Fruit fly (Drosophila melanogaster) whole organism, embryonic: ENCODE results near the gene CG11980.

ENCODE experiments used
- Atf-2 ChIP-seq: fragments of 200-800 bp; sonication (Bioruptor generic); optimal IDR thresholded peaks from 2 replicates; lab custom pipeline; 2016; ENCODE audit warnings: missing biosample characterization, missing genetic modification characterization
- Atf3 ChIP-seq: fragments of 200-800 bp; sonication (Bioruptor generic); optimal IDR thresholded peaks from 3 replicates; lab custom pipeline; 2016; ENCODE audit warnings: missing biosample characterization, missing genetic modification characterization
- CG11456 ChIP-seq: fragments of 200-800 bp; sonication (Bioruptor generic); IDR thresholded peaks from 3 replicates; pipeline ENCODE4 v1.3.6; 2022; ENCODE audit warnings: missing biosample characterization, missing genetic modification characterization
- CG12219 ChIP-seq: fragments of 200-800 bp; sonication (Bioruptor generic); optimal IDR thresholded peaks from 3 replicates; lab custom pipeline; 2018; ENCODE audit warnings: missing biosample characterization, mild to moderate bottlenecking, missing genetic modification characterization
- CG12942 ChIP-seq: fragments of 200-800 bp; sonication (Bioruptor generic); optimal IDR thresholded peaks from 3 replicates; lab custom pipeline; 2016; ENCODE audit warnings: missing biosample characterization, missing genetic modification characterization
- CG13775 ChIP-seq: fragments of 200-800 bp; sonication (Bioruptor generic); optimal IDR thresholded peaks from 3 replicates; lab custom pipeline; 2017; ENCODE audit warnings: missing biosample characterization, mild to moderate bottlenecking, missing genetic modification characterization
- CG15011 ChIP-seq: fragments of 200-800 bp; sonication (Bioruptor generic); optimal IDR thresholded peaks from 3 replicates; lab custom pipeline; 2018; ENCODE audit warnings: missing biosample characterization, mild to moderate bottlenecking, missing genetic modification characterization
- CG1647 ChIP-seq: fragments of 200-800 bp; sonication (Bioruptor generic); optimal IDR thresholded peaks from 3 replicates; lab custom pipeline; 2016; ENCODE audit warnings: missing biosample characterization, missing genetic modification characterization
- CG16815 ChIP-seq: fragments of 200-800 bp; sonication (Bioruptor generic); optimal IDR thresholded peaks from 3 replicates; lab custom pipeline; 2017; ENCODE audit warnings: missing biosample characterization, mild to moderate bottlenecking, missing genetic modification characterization
- CG17328 ChIP-seq: fragments of 200-800 bp; sonication (Bioruptor generic); IDR thresholded peaks from 2 replicates; pipeline ENCODE4 v1.3.6; 2022; ENCODE audit warnings: missing biosample characterization, missing genetic modification characterization
- CG17912 ChIP-seq: fragments of 200-800 bp; sonication (Bioruptor generic); optimal IDR thresholded peaks from 2 replicates; lab custom pipeline; 2018; ENCODE audit warnings: missing biosample characterization, mild to moderate bottlenecking, missing genetic modification characterization
- CG1792 ChIP-seq: fragments of 200-800 bp; sonication (Bioruptor generic); optimal IDR thresholded peaks from 2 replicates; lab custom pipeline; 2016; ENCODE audit warnings: missing biosample characterization, missing genetic modification characterization
- CG2875 ChIP-seq: fragments of 200-800 bp; sonication (Bioruptor generic); optimal IDR thresholded peaks from 2 replicates; lab custom pipeline; 2017; ENCODE audit warnings: missing biosample characterization, mild to moderate bottlenecking, missing genetic modification characterization, missing genetic modification reagents
- CG3065 ChIP-seq: fragments of 200-800 bp; sonication (Bioruptor generic); optimal IDR thresholded peaks from 2 replicates; lab custom pipeline; 2016; ENCODE audit warnings: missing biosample characterization, missing genetic modification characterization
- CG3847 ChIP-seq: fragments of 200-800 bp; sonication (Bioruptor generic); IDR thresholded peaks from 2 replicates; pipeline ENCODE4 v1.3.6; 2022; ENCODE audit warnings: missing biosample characterization, missing genetic modification characterization
- CG5953 ChIP-seq: fragments of 200-800 bp; sonication (Bioruptor generic); IDR thresholded peaks from 2 replicates; pipeline ENCODE4 v1.3.6; 2022; ENCODE audit warnings: missing biosample characterization, missing genetic modification characterization
- CoRest ChIP-seq: fragments of 200-800 bp; sonication (Bioruptor generic); optimal IDR thresholded peaks from 3 replicates; lab custom pipeline; 2018; ENCODE audit warnings: missing biosample characterization, mild to moderate bottlenecking, missing genetic modification characterization, moderate library complexity
- Dip3 ChIP-seq: fragments of 200-800 bp; sonication (Bioruptor generic); optimal IDR thresholded peaks from 3 replicates; lab custom pipeline; 2016; ENCODE audit warnings: missing biosample characterization, missing genetic modification characterization
- Dll ChIP-seq: fragments of 200-800 bp; sonication (Bioruptor generic); IDR thresholded peaks from 4 replicates; pipeline ENCODE4 v1.3.6; 2022; ENCODE audit warnings: missing biosample characterization, missing genetic modification characterization; ENCODE audit not compliant: partially characterized antibody
- Elba2 ChIP-seq: fragments of 200-800 bp; sonication (Bioruptor generic); optimal IDR thresholded peaks from 3 replicates; lab custom pipeline; 2016; ENCODE audit warnings: missing biosample characterization, missing genetic modification characterization
- Ets97D ChIP-seq: fragments of 200-800 bp; sonication (Bioruptor generic); optimal IDR thresholded peaks from 3 replicates; lab custom pipeline; 2016; ENCODE audit warnings: missing biosample characterization, missing genetic modification characterization
- Fer1 ChIP-seq: fragments of 200-800 bp; sonication (Bioruptor generic); optimal IDR thresholded peaks from 2 replicates; lab custom pipeline; 2017; ENCODE audit warnings: missing biosample characterization, mild to moderate bottlenecking, missing genetic modification characterization
- H15 ChIP-seq: fragments of 200-800 bp; sonication (Bioruptor generic); IDR thresholded peaks from 3 replicates; pipeline ENCODE4 v1.3.6; 2022; ENCODE audit warnings: missing biosample characterization, missing genetic modification characterization
- MBD-R2 ChIP-seq: fragments of 200-800 bp; sonication (Bioruptor generic); IDR thresholded peaks from 2 replicates; pipeline ENCODE4 v1.3.6; 2022; ENCODE audit warnings: missing biosample characterization, missing genetic modification characterization
- MESR4 ChIP-seq: fragments of 200-800 bp; sonication (Bioruptor generic); optimal IDR thresholded peaks from 2 replicates; lab custom pipeline; 2018; ENCODE audit warnings: missing biosample characterization, mild to moderate bottlenecking, missing genetic modification characterization, moderate library complexity
- Taf1 ChIP-seq: fragments of 200-800 bp; sonication (Bioruptor generic); IDR thresholded peaks from 2 replicates; pipeline ENCODE4 v1.3.6; 2022; ENCODE audit warnings: missing biosample characterization, missing genetic modification characterization
- Xbp1 ChIP-seq: fragments of 200-800 bp; sonication (Bioruptor generic); optimal IDR thresholded peaks from 3 replicates; lab custom pipeline; 2016; ENCODE audit warnings: missing biosample characterization, mild to moderate bottlenecking, missing genetic modification characterization
- bsh ChIP-seq, 2 experiments: fragments of 200-800 bp; sonication (Bioruptor generic); optimal IDR thresholded peaks; 2 replicates each; lab custom pipeline; 2017 to 2018; ENCODE audit warnings: mild to moderate bottlenecking in 2 of 2, missing biosample characterization in 2 of 2, missing genetic modification characterization in 2 of 2, moderate library complexity in 1 of 2
- chif ChIP-seq, 2 experiments: fragments of 200-800 bp; sonication (Bioruptor generic); optimal IDR thresholded peaks; 3 replicates each; lab custom pipeline; 2016; ENCODE audit warnings: missing biosample characterization in 2 of 2, missing genetic modification characterization in 2 of 2
- crp ChIP-seq, 2 experiments: fragments of 200-800 bp; sonication (Bioruptor generic); optimal IDR thresholded peaks; 2 replicates in 1 of 2; 3 replicates in 1 of 2; lab custom pipeline; 2017; ENCODE audit warnings: missing biosample characterization in 2 of 2, missing genetic modification characterization in 2 of 2, mild to moderate bottlenecking in 1 of 2, moderate library complexity in 1 of 2
- dmrt11E ChIP-seq: fragments of 200-800 bp; sonication (Bioruptor generic); optimal IDR thresholded peaks from 3 replicates; lab custom pipeline; 2018; ENCODE audit warnings: missing biosample characterization, mild to moderate bottlenecking, missing genetic modification characterization, moderate library complexity
- grau ChIP-seq: fragments of 200-800 bp; optimal IDR thresholded peaks from 3 replicates; lab custom pipeline; 2019; ENCODE audit warnings: missing biosample characterization, mild to moderate bottlenecking, missing genetic modification characterization, moderate library complexity
- hbn ChIP-seq: fragments of 200-800 bp; sonication (Bioruptor generic); IDR thresholded peaks from 2 replicates; pipeline ENCODE4 v1.3.6; 2022; ENCODE audit warnings: missing biosample characterization, missing genetic modification characterization; ENCODE audit not compliant: partially characterized antibody
- insv ChIP-seq, 2 experiments: fragments of 200-800 bp; sonication (Bioruptor generic); optimal IDR thresholded peaks; 3 replicates each; lab custom pipeline; 2016 to 2018; ENCODE audit warnings: missing biosample characterization in 2 of 2, missing genetic modification characterization in 2 of 2
- jing ChIP-seq: fragments of 200-800 bp; sonication (Bioruptor generic); optimal IDR thresholded peaks from 2 replicates; lab custom pipeline; 2018; ENCODE audit warnings: missing biosample characterization, mild to moderate bottlenecking, missing genetic modification characterization
- kni ChIP-seq: fragments of 200-800 bp; sonication (Bioruptor generic); optimal IDR thresholded peaks from 3 replicates; lab custom pipeline; 2017; ENCODE audit warnings: mild to moderate bottlenecking, missing biosample characterization, missing genetic modification reagents, missing genetic modification characterization
- lilli ChIP-seq: fragments of 200-800 bp; sonication (Bioruptor generic); optimal IDR thresholded peaks from 3 replicates; lab custom pipeline; 2016; ENCODE audit warnings: missing biosample characterization, missing genetic modification characterization
- maf-S ChIP-seq: fragments of 200-800 bp; sonication (Bioruptor generic); optimal IDR thresholded peaks from 2 replicates; lab custom pipeline; 2016; ENCODE audit warnings: missing biosample characterization, missing genetic modification characterization
- pho ChIP-seq: fragments of 200-800 bp; sonication (Bioruptor generic); optimal IDR thresholded peaks from 2 replicates; lab custom pipeline; 2016; ENCODE audit warnings: missing biosample characterization, missing genetic modification characterization
- pzg ChIP-seq: fragments of 200-800 bp; sonication (Bioruptor generic); optimal IDR thresholded peaks from 3 replicates; lab custom pipeline; 2018; ENCODE audit warnings: missing biosample characterization, mild to moderate bottlenecking, missing genetic modification characterization, moderate library complexity
- scrt ChIP-seq: fragments of 200-800 bp; sonication (Bioruptor generic); optimal IDR thresholded peaks from 2 replicates; lab custom pipeline; 2018; ENCODE audit warnings: missing biosample characterization, mild to moderate bottlenecking, missing genetic modification characterization, moderate library complexity
- slbo ChIP-seq: fragments of 200-800 bp; sonication (Bioruptor generic); IDR thresholded peaks from 2 replicates; pipeline ENCODE4 v1.3.6; 2022; ENCODE audit warnings: missing biosample characterization, missing genetic modification characterization
- sqz ChIP-seq: fragments of 200-800 bp; sonication (Bioruptor generic); optimal IDR thresholded peaks from 3 replicates; lab custom pipeline; 2018; ENCODE audit warnings: missing biosample characterization, mild to moderate bottlenecking, missing genetic modification characterization
- stc ChIP-seq: fragments of 200-800 bp; sonication (Bioruptor generic); IDR thresholded peaks from 2 replicates; pipeline ENCODE4 v1.3.6; 2022; ENCODE audit warnings: missing biosample characterization, missing genetic modification characterization
- stwl ChIP-seq: fragments of 200-800 bp; sonication (Bioruptor generic); optimal IDR thresholded peaks from 3 replicates; lab custom pipeline; 2018; ENCODE audit warnings: missing biosample characterization, mild to moderate bottlenecking, missing genetic modification characterization, moderate library complexity
- tna ChIP-seq: fragments of 200-800 bp; sonication (Bioruptor generic); IDR thresholded peaks from 2 replicates; pipeline ENCODE4 v1.3.6; 2022; ENCODE audit warnings: missing biosample characterization, missing genetic modification characterization; ENCODE audit not compliant: partially characterized antibody
- toy ChIP-seq: fragments of 200-800 bp; sonication (Bioruptor generic); IDR thresholded peaks from 2 replicates; pipeline ENCODE4 v1.3.6; 2022; ENCODE audit warnings: missing biosample characterization, missing genetic modification characterization
- vvl ChIP-seq: fragments of 200-800 bp; sonication (Bioruptor generic); IDR thresholded peaks from 2 replicates; pipeline ENCODE4 v1.3.6; 2022; ENCODE audit warnings: missing biosample characterization, missing genetic modification characterization
- wek ChIP-seq: fragments of 200-800 bp; sonication (Bioruptor generic); optimal IDR thresholded peaks from 3 replicates; lab custom pipeline; 2018; ENCODE audit warnings: missing biosample characterization, mild to moderate bottlenecking, missing genetic modification characterization, moderate library complexity

The CG11980 gene

dm6 chr3R:9013765-9014380 is 10.1 kb downstream of the CG11980 start (continued):
- TF ChIP-seq Taf1 (no peak), Atf-2 (GFP tag; lab: Kevin White, UChicago) (peak; percentile 22), hbn (GFP tag; lab: Robert Waterston, UW) (no peak), chif (GFP tag; optimal IDR thresholded peaks at IDR 0.05; lab: Kevin White, UChicago) (peak in 1 of 2 experiments; percentile 42), Fer1 (GFP tag; lab: Kevin White, UChicago) (peak; percentile 81), insv (GFP tag; optimal IDR thresholded peaks at IDR 0.05; lab: Kevin White, UChicago) (peak in 1 of 2 experiments; percentile 15), CG16815 (no peak), Ets97D (GFP tag; lab: Kevin White, UChicago) (peak; percentile 45), CG12942 (peak; percentile 40), pzg (GFP tag; lab: Kevin White, UChicago) (peak; percentile 70), vvl (GFP tag; lab: Robert Waterston, UW) (peak; percentile 48; the same call in 1 of the 2 replicates), maf-S (GFP tag; lab: Kevin White, UChicago) (peak; percentile 65), CG5953 (GFP tag; lab: Robert Waterston, UW) (no peak), CG11456 (GFP tag; lab: Robert Waterston, UW) (0 out of 3 replicates have a peak, but pooled peaks have one; percentile 21), kni (GFP tag; lab: Kevin White, UChicago) (peak; percentile 57), stwl (tag; lab: Kevin White, UChicago) (peak; percentile 50), sqz (GFP tag; lab: Kevin White, UChicago) (no peak), H15 (GFP tag; lab: Robert Waterston, UW) (0 out of 3 replicates have a peak, but pooled peaks have one; percentile 37), wek (no peak), Atf3 (GFP tag; lab: Kevin White, UChicago) (peak; percentile 27), CG12219 (GFP tag; lab: Kevin White, UChicago) (no peak), CG3065 (GFP tag; lab: Kevin White, UChicago) (no peak), Dip3 (GFP tag; lab: Kevin White, UChicago) (peak; percentile 58), toy (no peak), CG1792 (peak; percentile 18), tna (no peak), CoRest (tag; lab: Kevin White, UChicago) (peak; percentile 60), stc (GFP tag; lab: Robert Waterston, UW) (0 out of 2 replicates have a peak, but pooled peaks have one; percentile 38), CG15011 (GFP tag; lab: Kevin White, UChicago) (no peak), MBD-R2 (GFP tag; lab: Robert Waterston, UW) (peak; percentile 57), jing (GFP tag; lab: Kevin White, UChicago) (no peak), bsh (GFP tag; optimal IDR thresholded peaks at IDR 0.05; lab: Kevin White, UChicago) (peak in 1 of 2 experiments; percentile 55), CG17328 (peak; percentile 46; the same call in 1 of the 2 replicates), Xbp1 (GFP tag; lab: Kevin White, UChicago) (peak; percentile 62), Dll (GFP tag; lab: Robert Waterston, UW) (peak; percentile 46; the same call in 1 of the 4 replicates), CG17912 (GFP tag; lab: Kevin White, UChicago) (no peak), pho (peak; percentile 63), scrt (GFP tag; lab: Kevin White, UChicago) (no peak), dmrt11E (peak; percentile 33), Elba2 (GFP tag; lab: Kevin White, UChicago) (no peak), crp (GFP tag; optimal IDR thresholded peaks at IDR 0.05; lab: Kevin White, UChicago) (peak in 1 of 2 experiments; percentile 46), slbo (GFP tag; lab: Robert Waterston, UW) (peak; percentile 53; the same call in 1 of the 2 replicates), grau (peak; percentile 54), MESR4 (GFP tag; lab: Kevin White, UChicago) (peak; percentile 71), CG1647 (GFP tag; lab: Kevin White, UChicago) (peak; percentile 49), CG3847 (GFP tag; lab: Robert Waterston, UW) (peak; percentile 62), CG2875 (peak; percentile 12), lilli (GFP tag; lab: Kevin White, UChicago) (peak; percentile 82), CG13775 (GFP tag; lab: Kevin White, UChicago) (peak; percentile 39)
